Worm (Caenorhabditis elegans) whole organism, late embryonic: ENCODE results near the gene citk-1.

Source experiments
- F13H6.1 ChIP-seq: sonication (generic microtip); optimal IDR thresholded peaks from 2 replicates; lab custom pipeline; 2016; ENCODE audit warnings: missing genetic modification characterization, missing compliant biosample characterization
- ceh-48 ChIP-seq: sonication (generic microtip); optimal IDR thresholded peaks from 2 replicates; lab custom pipeline; 2016; ENCODE audit warnings: missing genetic modification characterization, inconsistent platforms, missing compliant biosample characterization
- hlh-8 ChIP-seq: sonication (generic microtip); optimal IDR thresholded peaks from 2 replicates; lab custom pipeline; 2016; ENCODE audit warnings: missing genotype, missing genetic modification characterization, missing compliant biosample characterization
- nhr-11 ChIP-seq: fragments of 150-350 bp; optimal IDR thresholded peaks from 2 replicates; lab custom pipeline; 2014; ENCODE audit warnings: missing biosample characterization, missing genetic modification characterization
- pag-3 ChIP-seq: sonication (generic microtip); optimal IDR thresholded peaks from 2 replicates; lab custom pipeline; 2016; ENCODE audit warnings: missing compliant biosample characterization, missing genetic modification characterization, borderline replicate concordance
- sox-4 ChIP-seq: sonication (generic microtip); optimal IDR thresholded peaks from 2 replicates; lab custom pipeline; 2017; ENCODE audit warnings: mild to moderate bottlenecking, missing genetic modification characterization, inconsistent platforms, missing compliant biosample characterization
- tbx-2 ChIP-seq: sonication (generic microtip); optimal IDR thresholded peaks from 2 replicates; lab custom pipeline; 2016; ENCODE audit warnings: missing genetic modification characterization, missing compliant biosample characterization

- TF ChIP-seq F13H6.1 (tag; lab: Kevin White, UChicago) (no peak), ceh-48 (no peak), nhr-11 (tag; lab: Kevin White, UChicago) (no peak), hlh-8 (tag; lab: Kevin White, UChicago) (no peak), pag-3 (tag; lab: Kevin White, UChicago) (no peak), tbx-2 (no peak), sox-4 (no peak)
Measured at ce11 chrII:13860900-13861299, 47.8 kb upstream of the citk-1 start.
